Worm (Caenorhabditis elegans): ENCODE results near the gene srh-25.

Gene srh-25

ce11 chrV:12410416-12411001 lies 23.1 kb downstream of the srh-25 start, which contains the start of gene hrg-2 (continued):
- TF ChIP-seq unc-98 (GFP tag; IDR thresholded peaks at IDR 0.05) (no peak), zip-4 (GFP tag; optimal IDR thresholded peaks at IDR 0.05) (no peak), nhr-47 (tag; optimal IDR thresholded peaks at IDR 0.05) (no peak)

- TF ChIP-seq lsy-2 (tag; optimal IDR thresholded peaks at IDR 0.05) (no peak), skn-1 (tag; optimal IDR thresholded peaks at IDR 0.05) (peak; percentile 85), Y116A8C.19 (tag; optimal IDR thresholded peaks at IDR 0.05; ENCODE audit: borderline replicate concordance) (no peak), snu-23 (GFP tag; optimal IDR thresholded peaks at IDR 0.05) (peak; percentile 37), efl-1 (optimal IDR thresholded peaks at IDR 0.05) (peak in 1 of 2 experiments; percentile 34), efl-1 (GFP tag; optimal IDR thresholded peaks at IDR 0.05 in 1 of 2) (no peak), nhr-47 (tag; optimal IDR thresholded peaks at IDR 0.05) (no peak), nhr-85 (tag) (peak; percentile 66), elt-3 (tag; optimal IDR thresholded peaks at IDR 0.05) (peak in 1 of 6 experiments; percentile 0), nhr-28 (tag; optimal IDR thresholded peaks at IDR 0.05) (peak; percentile 17), blmp-1 (tag; optimal IDR thresholded peaks at IDR 0.05) (peak; percentile 48), xbp-1 (tag; optimal IDR thresholded peaks at IDR 0.05) (peak; percentile 62), nhr-20 (tag; optimal IDR thresholded peaks at IDR 0.05) (peak; percentile 45), lin-35 (GFP tag; optimal IDR thresholded peaks at IDR 0.05) (peak in 1 of 2 experiments; percentile 3), nhr-71 (tag; optimal IDR thresholded peaks at IDR 0.05) (peak; percentile 17), lin-14 (GFP tag; optimal IDR thresholded peaks at IDR 0.05) (peak; percentile 72), ceh-82 (tag; optimal IDR thresholded peaks at IDR 0.05) (peak in 1 of 3 experiments; percentile 12), ets-5 (GFP tag; IDR thresholded peaks at IDR 0.05) (no peak)
Observed at ce11 chrV:12408996-12409395, 24.6 kb downstream of the srh-25 start.

- TF ChIP-seq ceh-63 (GFP tag; optimal IDR thresholded peaks at IDR 0.05) (no peak), snu-23 (GFP tag; optimal IDR thresholded peaks at IDR 0.05) (no peak), tbx-2 (tag; optimal IDR thresholded peaks at IDR 0.05) (no peak), ztf-11 (tag; optimal IDR thresholded peaks at IDR 0.05) (no peak), hpl-2 (GFP tag; optimal IDR thresholded peaks at IDR 0.05) (no peak), pqm-1 (tag; optimal IDR thresholded peaks at IDR 0.05) (no peak), unc-30 (tag; optimal IDR thresholded peaks at IDR 0.05) (no peak), swsn-7 (tag; optimal IDR thresholded peaks at IDR 0.05) (no peak), fkh-4 (tag; optimal IDR thresholded peaks at IDR 0.05; ENCODE audit: borderline replicate concordance) (no peak), isw-1 (GFP tag; IDR thresholded peaks at IDR 0.05) (no peak), dsc-1 (tag; optimal IDR thresholded peaks at IDR 0.05) (no peak), nhr-11 (tag; optimal IDR thresholded peaks at IDR 0.05) (no peak), pag-3 (tag; optimal IDR thresholded peaks at IDR 0.05; ENCODE audit: borderline replicate concordance, insufficient read depth) (no peak), lin-35 (GFP tag; optimal IDR thresholded peaks at IDR 0.05) (no peak), aha-1 (tag; optimal IDR thresholded peaks at IDR 0.05) (no peak), alr-1 (tag; optimal IDR thresholded peaks at IDR 0.05; ENCODE audit: borderline replicate concordance) (no peak), mep-1 (tag; optimal IDR thresholded peaks at IDR 0.05) (no peak), lsy-2 (tag; optimal IDR thresholded peaks at IDR 0.05) (no peak), lir-3 (tag; optimal IDR thresholded peaks at IDR 0.05; ENCODE audit: poor library complexity) (no peak)
Observed at ce11 chrV:12408525-12408924, 25.1 kb downstream of the srh-25 start, which contains the start of gene cdr-4. Gene cdr-4 (minus strand): TSS chrV:12408625.

- no peak for TF ChIP-seq lir-3 (tag; optimal IDR thresholded peaks at IDR 0.05; ENCODE audit: poor library complexity)
- no peak for TF ChIP-seq hpl-2 (GFP tag; optimal IDR thresholded peaks at IDR 0.05)
- no peak for TF ChIP-seq unc-62 (GFP tag; optimal IDR thresholded peaks at IDR 0.05)
- no peak for TF ChIP-seq sup-37 (GFP tag; optimal IDR thresholded peaks at IDR 0.05)
- TF ChIP-seq aha-1 (tag; optimal IDR thresholded peaks at IDR 0.05) = no peak
- no peak for TF ChIP-seq unc-98 (GFP tag; IDR thresholded peaks at IDR 0.05)
- no peak for TF ChIP-seq ceh-90 (tag; optimal IDR thresholded peaks at IDR 0.05)
- no peak for TF ChIP-seq Y116A8C.19 (tag; optimal IDR thresholded peaks at IDR 0.05; ENCODE audit: borderline replicate concordance)
- no peak for TF ChIP-seq nhr-71 (tag; optimal IDR thresholded peaks at IDR 0.05)
- TF ChIP-seq nhr-84 (tag; optimal IDR thresholded peaks at IDR 0.05) = no peak
- no peak for TF ChIP-seq lin-35 (GFP tag; optimal IDR thresholded peaks at IDR 0.05)
- TF ChIP-seq unc-86 (tag; optimal IDR thresholded peaks at IDR 0.05) = no peak
- no peak for TF ChIP-seq mab-9 (GFP tag; IDR thresholded peaks at IDR 0.05)
- TF ChIP-seq zip-4 (GFP tag; optimal IDR thresholded peaks at IDR 0.05) = no peak
Observed at ce11 chrV:12406514-12406913, 27.1 kb downstream of the srh-25 start.

Data from whole organism, L1 larva.